Fruit fly (Drosophila melanogaster) whole organism, pupa: ENCODE measurements around the gene CG32801.

ENCODE experiments used
- CG10348 ChIP-seq: fragments of 200-800 bp; sonication (Bioruptor generic); IDR thresholded peaks from 2 replicates; pipeline ENCODE4 v1.3.6; 2022; ENCODE audit warnings: missing biosample characterization, missing genetic modification characterization
- CG15710 ChIP-seq: fragments of 200-800 bp; sonication (Bioruptor generic); optimal IDR thresholded peaks from 2 replicates; lab custom pipeline; 2018; ENCODE audit warnings: missing biosample characterization, mild to moderate bottlenecking, missing genetic modification characterization, moderate library complexity
- CG34367 ChIP-seq: fragments of 200-800 bp; sonication (Bioruptor generic); optimal IDR thresholded peaks from 2 replicates; lab custom pipeline; 2018; ENCODE audit warnings: missing biosample characterization, mild to moderate bottlenecking, missing genetic modification characterization
- CG4496 ChIP-seq: fragments of 200-800 bp; sonication (Bioruptor generic); IDR thresholded peaks from 3 replicates; pipeline ENCODE4 v1.3.6; 2022; ENCODE audit warnings: missing biosample characterization, missing genetic modification characterization
- CG8301 ChIP-seq: fragments of 200-800 bp; sonication (Bioruptor generic); optimal IDR thresholded peaks from 2 replicates; lab custom pipeline; 2018; ENCODE audit warnings: missing biosample characterization, mild to moderate bottlenecking, missing genetic modification characterization
- CG9948 ChIP-seq: fragments of 200-800 bp; sonication (Bioruptor generic); optimal IDR thresholded peaks from 2 replicates; lab custom pipeline; 2018; ENCODE audit warnings: missing biosample characterization, mild to moderate bottlenecking, missing genetic modification characterization, moderate library complexity
- EcR ChIP-seq: fragments of 200-800 bp; sonication (Bioruptor generic); optimal IDR thresholded peaks from 3 replicates; lab custom pipeline; 2019; ENCODE audit warnings: missing biosample characterization, missing genetic modification characterization, mild to moderate bottlenecking, moderate library complexity, missing genetic modification reagents
- rn ChIP-seq: fragments of 200-800 bp; sonication (Bioruptor generic); IDR thresholded peaks from 2 replicates; pipeline ENCODE4 v1.3.6; 2022; ENCODE audit warnings: missing biosample characterization, missing genetic modification characterization

DNA sequence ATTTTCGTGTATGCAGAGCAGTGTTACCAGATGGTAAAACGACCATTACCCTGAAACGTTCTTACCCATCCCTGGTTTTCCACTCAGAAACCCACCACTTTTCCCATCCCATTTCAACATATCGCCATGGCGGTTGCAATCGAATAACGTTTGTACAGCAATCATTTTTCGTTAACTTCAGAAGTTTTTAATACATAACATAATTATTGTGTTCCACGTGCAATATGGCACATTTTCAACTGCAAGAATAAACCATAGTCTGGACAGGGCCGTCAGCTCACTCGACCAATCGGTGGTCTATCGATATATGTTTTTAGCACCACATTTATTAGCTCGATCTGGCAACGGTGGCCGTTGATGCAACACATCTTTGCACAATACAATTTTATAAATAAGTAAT is 13.1 kb downstream of the CG32801 start, which contains the start of the genes trr and mRpL16:
- no peak for TF ChIP-seq rn (GFP tag; lab: Robert Waterston, UW)
- TF ChIP-seq CG4496, result peak; percentile 62; the same call in 2 of the 3 replicates
- TF ChIP-seq CG8301, result no peak
- no peak for TF ChIP-seq CG10348
- TF ChIP-seq EcR (GFP tag; lab: Kevin White, UChicago), result no peak
- peak; percentile 30 for TF ChIP-seq CG15710
- TF ChIP-seq CG34367 (tag; lab: Kevin White, UChicago), result no peak
- no peak for TF ChIP-seq CG9948 (tag; lab: Kevin White, UChicago)
